Worm (Caenorhabditis elegans) whole organism, midembryonic: ENCODE data around the gene rabn-5.

Experiments
- T22C8.4 ChIP-seq: fragments of 200-800 bp; sonication (Bioruptor generic); IDR thresholded peaks from 2 replicates; pipeline ENCODE4 v1.3.6; 2022; ENCODE audit warnings: missing genetic modification characterization, missing compliant biosample characterization
- cog-1 ChIP-seq: sonication (generic microtip); optimal IDR thresholded peaks from 2 replicates; lab custom pipeline; 2016; ENCODE audit warnings: missing genetic modification characterization, missing compliant biosample characterization
- flt-1 ChIP-seq: fragments of 200-800 bp; sonication (Bioruptor generic); IDR thresholded peaks from 2 replicates; pipeline ENCODE4 v1.3.6; 2022; ENCODE audit warnings: missing genetic modification characterization, missing compliant biosample characterization
- klf-2 ChIP-seq: fragments of 200-800 bp; sonication (Bioruptor generic); conservative IDR thresholded peaks from 2 replicates; pipeline ENCODE4 v1.3.6; 2022; ENCODE audit warnings: missing genetic modification reagents, missing genetic modification characterization, missing compliant biosample characterization
- med-1 ChIP-seq: sonication (generic microtip); optimal IDR thresholded peaks from 2 replicates; lab custom pipeline; 2017; ENCODE audit warnings: missing genetic modification characterization, mild to moderate bottlenecking, missing compliant biosample characterization, antibody characterized with exemption, missing genetic modification reagents; ENCODE audit not compliant: insufficient read depth
- ref-1 ChIP-seq: fragments of 200-800 bp; sonication (Bioruptor generic); conservative IDR thresholded peaks from 2 replicates; pipeline ENCODE4 v1.3.6; 2022; ENCODE audit warnings: missing genetic modification reagents, missing genetic modification characterization, missing compliant biosample characterization
- tab-1 ChIP-seq: fragments of 200-800 bp; sonication (Bioruptor generic); IDR thresholded peaks from 2 replicates; pipeline ENCODE4 v1.3.6; 2022; ENCODE audit warnings: missing genetic modification characterization, missing compliant biosample characterization
- ztf-23 ChIP-seq: fragments of 200-800 bp; sonication (Bioruptor generic); IDR thresholded peaks from 2 replicates; pipeline ENCODE4 v1.3.6; 2022; ENCODE audit warnings: missing genetic modification reagents, missing genetic modification characterization, missing compliant biosample characterization
- ztf-29 ChIP-seq: fragments of 200-800 bp; sonication (Bioruptor generic); IDR thresholded peaks from 2 replicates; pipeline ENCODE4 v1.3.6; 2022; ENCODE audit warnings: missing genetic modification reagents, missing genetic modification characterization, missing compliant biosample characterization

The rabn-5 gene

DNA sequence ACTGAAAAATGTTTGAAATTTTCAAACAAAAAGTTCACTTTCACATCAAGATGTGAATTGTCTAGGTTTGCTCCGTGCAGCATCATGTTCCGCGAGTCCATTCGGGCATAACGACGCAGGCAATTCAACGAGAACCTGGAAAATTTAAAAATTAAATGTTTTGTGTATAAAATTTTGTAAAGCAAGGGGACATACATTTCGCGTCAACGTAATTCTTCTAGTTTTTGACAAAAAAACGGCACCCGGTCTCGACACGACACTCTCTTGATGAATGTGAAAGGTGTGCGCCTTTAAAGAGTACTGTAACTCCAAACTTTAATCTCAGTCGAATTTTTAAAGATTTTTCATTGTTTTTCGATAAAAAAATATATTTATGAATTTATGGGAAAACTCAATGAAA, 30.3 kb upstream of the rabn-5 start, which contains the start of gene R12B2.6:
Gene R12B2.6 (minus strand): TSS at position 101 of the 400 bp plus-strand sequence.
- TF ChIP-seq tab-1 (GFP tag; lab: Robert Waterston, UW) (no peak), med-1 (no peak), ref-1 (no peak), T22C8.4 (GFP tag; lab: Robert Waterston, UW) (no peak), ztf-23 (GFP tag; lab: Robert Waterston, UW) (no peak), ztf-29 (GFP tag; lab: Robert Waterston, UW) (no peak), klf-2 (GFP tag; lab: Robert Waterston, UW) (no peak), flt-1 (GFP tag; lab: Robert Waterston, UW) (no peak), cog-1 (tag; lab: Kevin White, UChicago) (no peak)

DNA sequence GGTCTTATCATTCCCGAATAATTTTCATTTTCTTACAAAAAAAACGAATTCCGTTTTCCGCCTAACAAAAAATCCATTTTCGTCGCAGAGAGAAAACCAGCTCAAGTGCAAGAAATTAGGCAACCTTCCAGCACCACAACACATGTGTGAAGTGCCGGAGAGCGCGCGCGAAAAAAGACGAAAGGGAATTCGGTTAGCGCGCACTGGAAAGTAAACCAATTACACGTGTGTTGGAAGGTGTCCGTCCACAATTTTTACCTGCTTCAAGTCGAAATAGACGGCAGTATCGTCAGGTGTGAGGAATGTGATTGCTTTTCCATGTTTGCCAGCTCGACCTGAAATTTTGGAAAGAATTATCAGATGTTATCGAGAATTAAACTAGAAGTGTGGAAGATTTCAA, 29.7 kb upstream of the rabn-5 start:
- TF ChIP-seq klf-2 (GFP tag; lab: Robert Waterston, UW) = no peak
- TF ChIP-seq tab-1 (GFP tag; lab: Robert Waterston, UW) = no peak
- no peak for TF ChIP-seq T22C8.4 (GFP tag; lab: Robert Waterston, UW)
- TF ChIP-seq ref-1 = no peak
- TF ChIP-seq cog-1 (tag; lab: Kevin White, UChicago) = no peak
- no peak for TF ChIP-seq ztf-29 (GFP tag; lab: Robert Waterston, UW)
- no peak for TF ChIP-seq med-1
- TF ChIP-seq ztf-23 (GFP tag; lab: Robert Waterston, UW) = no peak
- TF ChIP-seq flt-1 (GFP tag; lab: Robert Waterston, UW) = no peak

DNA sequence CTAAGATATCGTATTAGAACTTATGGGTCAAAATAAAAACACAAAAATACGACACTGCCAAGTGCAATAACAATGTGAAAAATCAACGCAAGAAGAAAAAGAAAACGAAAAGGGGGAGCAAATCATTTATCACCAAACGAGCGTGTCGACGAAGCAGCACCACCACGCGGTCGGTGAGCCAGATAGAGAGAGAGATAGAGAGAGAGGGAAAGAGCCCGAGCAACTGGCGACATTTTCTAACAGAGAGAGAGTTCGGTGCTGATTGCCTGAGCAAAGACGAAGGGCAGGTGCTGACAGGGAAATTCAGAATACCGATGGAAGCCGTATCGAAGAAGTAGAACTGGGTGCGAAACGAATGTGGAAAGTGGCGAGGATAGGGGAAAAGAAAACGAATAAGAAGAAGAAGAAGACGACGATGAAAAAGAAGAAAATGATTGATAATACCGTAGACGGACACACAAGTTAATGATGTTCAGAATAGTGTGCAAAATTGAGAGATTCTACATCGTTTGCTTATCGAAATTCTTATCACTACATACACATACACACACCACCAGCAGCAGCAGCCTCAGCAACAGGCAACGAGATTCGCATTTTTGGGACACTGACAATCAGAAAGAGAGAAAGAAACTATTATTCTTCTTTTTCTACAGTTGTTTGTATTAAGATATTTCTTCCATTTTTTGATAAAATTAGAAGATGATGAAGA, 29.0 kb upstream of the rabn-5 start:
- TF ChIP-seq flt-1 (GFP tag; lab: Robert Waterston, UW) (no peak), ztf-23 (GFP tag; lab: Robert Waterston, UW) (0 out of 2 replicates have a peak, but pooled peaks have one; percentile 22), ztf-29 (GFP tag; lab: Robert Waterston, UW) (no peak), tab-1 (GFP tag; lab: Robert Waterston, UW) (no peak), med-1 (no peak), T22C8.4 (GFP tag; lab: Robert Waterston, UW) (no peak)

DNA sequence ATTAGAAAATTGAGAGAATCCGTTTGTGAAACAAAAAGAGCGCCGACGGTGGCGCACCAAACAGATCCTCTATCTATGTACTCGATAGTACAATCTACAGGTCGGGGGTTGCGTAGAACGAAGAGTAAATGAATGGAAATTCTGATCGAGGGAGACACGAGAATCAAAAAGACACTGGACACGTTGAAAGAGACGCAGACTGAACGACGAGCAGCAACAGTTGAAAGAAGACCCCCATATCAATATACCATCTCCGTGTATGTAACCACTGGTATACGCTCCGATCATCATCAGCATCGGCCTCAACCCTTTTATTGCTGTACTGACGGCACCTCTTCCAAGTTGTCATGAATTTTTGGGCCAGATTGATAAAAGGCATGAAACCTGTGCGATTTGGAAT, 28.1 kb upstream of the rabn-5 start:
- no peak for TF ChIP-seq ztf-29 (GFP tag; lab: Robert Waterston, UW)
- TF ChIP-seq klf-2 (GFP tag; lab: Robert Waterston, UW) = no peak
- no peak for TF ChIP-seq flt-1 (GFP tag; lab: Robert Waterston, UW)
- TF ChIP-seq ztf-23 (GFP tag; lab: Robert Waterston, UW) = no peak
- no peak for TF ChIP-seq cog-1 (tag; lab: Kevin White, UChicago)
- no peak for TF ChIP-seq T22C8.4 (GFP tag; lab: Robert Waterston, UW)
- TF ChIP-seq med-1 = no peak
- TF ChIP-seq ref-1 = no peak
- no peak for TF ChIP-seq tab-1 (GFP tag; lab: Robert Waterston, UW)

DNA sequence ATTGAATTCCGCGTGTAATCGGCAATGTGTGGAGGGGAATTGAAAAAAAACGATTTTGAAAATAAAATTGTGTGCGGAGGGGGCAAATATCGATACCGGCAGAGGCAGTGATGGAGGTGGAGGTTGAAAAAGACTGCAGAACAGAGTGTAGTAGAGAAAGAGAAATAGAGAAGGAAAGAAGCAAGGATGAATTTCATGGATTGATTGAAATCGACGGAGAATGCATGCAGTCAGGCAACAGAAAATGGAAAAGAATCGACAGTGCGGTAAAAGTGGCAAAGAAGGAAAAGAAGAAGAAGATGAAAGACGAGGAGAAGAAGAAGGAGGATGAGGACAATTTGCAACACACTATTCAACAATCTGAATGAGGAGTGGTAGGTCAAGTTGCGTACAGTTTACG, 27.5 kb upstream of the rabn-5 start, which contains the start of gene W04D12.1:
Gene W04D12.1 (plus strand): TSS at position 111 of the 400 bp plus-strand sequence.
- TF ChIP-seq cog-1 (tag; lab: Kevin White, UChicago) = no peak

DNA sequence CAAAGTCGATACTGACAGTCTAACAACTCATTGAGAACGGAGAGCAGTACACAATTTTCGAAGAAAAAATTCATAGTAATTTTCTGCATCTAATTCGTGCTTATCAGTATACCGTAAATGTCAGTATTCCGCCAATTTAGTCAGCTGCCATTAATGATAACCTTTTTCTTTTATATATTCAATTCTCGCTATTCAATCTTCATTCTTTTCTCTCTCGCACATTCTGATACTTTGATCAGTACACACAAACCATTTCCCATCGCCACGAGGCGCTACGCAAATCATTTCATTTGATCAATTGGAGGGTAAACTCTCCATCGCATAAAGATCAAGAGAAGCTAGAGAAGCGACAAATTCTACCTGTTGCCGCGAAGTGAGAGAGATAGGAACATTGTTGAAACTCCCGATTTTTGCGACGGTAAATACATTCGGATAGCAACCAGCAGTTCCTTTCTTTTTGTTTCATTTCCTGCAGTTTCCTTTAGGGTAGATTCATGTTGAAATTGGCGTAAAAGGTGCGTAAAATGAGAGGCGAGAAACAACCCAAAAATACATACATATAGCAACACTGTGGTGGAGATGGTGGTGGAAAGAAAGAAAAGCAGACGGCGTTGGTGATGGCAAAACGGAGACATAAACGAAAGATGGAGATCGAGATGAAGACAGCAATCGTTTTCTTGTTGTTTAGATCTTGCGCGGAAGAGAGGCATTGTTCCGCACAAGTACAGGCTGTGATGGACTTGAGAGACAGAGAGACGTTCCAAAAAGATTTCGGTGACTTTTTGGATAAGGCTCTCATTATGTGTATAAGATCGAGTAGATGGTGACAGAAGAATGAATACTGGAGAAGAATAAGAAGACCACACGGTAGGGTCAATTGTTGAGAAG, 25.9 kb upstream of the rabn-5 start:
- TF ChIP-seq ztf-23 (GFP tag; lab: Robert Waterston, UW) (no peak), T22C8.4 (GFP tag; lab: Robert Waterston, UW) (no peak), klf-2 (GFP tag; lab: Robert Waterston, UW) (no peak), tab-1 (GFP tag; lab: Robert Waterston, UW) (no peak), med-1 (no peak), cog-1 (tag; lab: Kevin White, UChicago) (no peak), ztf-29 (GFP tag; lab: Robert Waterston, UW) (no peak), ref-1 (no peak), flt-1 (GFP tag; lab: Robert Waterston, UW) (no peak)

DNA sequence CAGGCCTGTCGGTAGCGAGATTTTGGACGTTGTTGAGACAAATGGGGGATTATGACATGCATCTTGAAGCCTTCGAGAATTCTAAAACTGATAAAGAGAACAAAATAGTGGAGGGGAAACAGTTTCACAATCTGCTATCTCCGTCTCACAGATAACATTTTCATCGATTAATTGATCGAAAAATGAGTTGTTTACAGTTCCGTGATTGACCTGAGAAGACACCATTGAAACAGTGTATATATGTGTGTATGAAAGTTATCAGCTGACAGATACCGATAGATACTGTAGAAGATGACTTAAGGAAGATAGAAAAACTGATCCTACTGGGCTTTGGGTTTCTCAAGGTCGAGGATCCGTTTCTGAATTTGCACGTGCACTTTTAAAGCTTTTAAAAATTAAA, 25.2 kb upstream of the rabn-5 start:
- TF ChIP-seq T22C8.4 (GFP tag; lab: Robert Waterston, UW) (no peak), tab-1 (GFP tag; lab: Robert Waterston, UW) (no peak), med-1 (no peak), ref-1 (no peak), ztf-29 (GFP tag; lab: Robert Waterston, UW) (no peak), cog-1 (tag; lab: Kevin White, UChicago) (no peak), ztf-23 (GFP tag; lab: Robert Waterston, UW) (no peak), flt-1 (GFP tag; lab: Robert Waterston, UW) (no peak), klf-2 (GFP tag; lab: Robert Waterston, UW) (no peak)

DNA sequence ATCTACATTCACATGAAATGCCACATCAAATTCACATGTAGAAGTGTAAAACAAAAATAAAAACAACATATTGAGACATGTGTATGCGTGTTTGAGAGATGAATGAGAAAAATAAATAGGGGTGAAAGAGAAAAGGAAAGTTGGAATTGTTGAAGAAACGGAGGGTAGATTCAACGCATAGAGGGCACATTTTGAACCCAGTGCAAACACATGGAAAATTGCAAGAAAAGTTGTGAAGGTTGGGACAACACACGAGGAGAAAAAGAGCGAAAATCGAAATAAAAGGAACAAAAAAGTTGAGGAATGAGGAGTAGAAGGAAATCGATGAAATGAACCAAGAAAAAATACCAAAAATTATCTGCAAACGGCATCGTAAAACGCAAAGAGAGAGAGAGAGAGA, 24.8 kb upstream of the rabn-5 start:
- TF ChIP-seq ztf-23 (GFP tag; lab: Robert Waterston, UW) (no peak), cog-1 (tag; lab: Kevin White, UChicago) (no peak), ztf-29 (GFP tag; lab: Robert Waterston, UW) (no peak), T22C8.4 (GFP tag; lab: Robert Waterston, UW) (no peak), tab-1 (GFP tag; lab: Robert Waterston, UW) (no peak), klf-2 (GFP tag; lab: Robert Waterston, UW) (no peak), flt-1 (GFP tag; lab: Robert Waterston, UW) (no peak), ref-1 (no peak)

DNA sequence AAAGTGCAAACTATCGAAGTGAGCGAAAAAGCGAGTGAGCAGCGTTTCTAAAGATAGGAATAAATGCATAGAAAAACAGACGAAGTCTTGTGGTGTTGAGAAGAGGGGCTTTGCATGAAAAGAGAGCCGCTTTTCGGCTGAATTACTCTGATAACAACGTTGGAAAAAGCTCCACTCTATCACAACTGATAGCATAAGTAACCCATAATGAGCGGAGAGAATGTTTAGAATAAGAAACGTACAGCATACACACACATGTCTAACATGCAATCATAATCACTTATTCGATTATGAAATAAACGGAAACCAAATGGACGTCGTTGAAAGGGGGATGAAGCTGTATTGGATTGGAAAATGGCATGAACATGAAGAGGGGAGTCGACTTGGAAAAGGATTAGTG, 24.1 kb upstream of the rabn-5 start:
- no peak for TF ChIP-seq ztf-29 (GFP tag; lab: Robert Waterston, UW)
- no peak for TF ChIP-seq ref-1
- TF ChIP-seq T22C8.4 (GFP tag; lab: Robert Waterston, UW) = no peak
- no peak for TF ChIP-seq tab-1 (GFP tag; lab: Robert Waterston, UW)
- no peak for TF ChIP-seq ztf-23 (GFP tag; lab: Robert Waterston, UW)
- TF ChIP-seq klf-2 (GFP tag; lab: Robert Waterston, UW) = no peak
- TF ChIP-seq cog-1 (tag; lab: Kevin White, UChicago) = no peak
- no peak for TF ChIP-seq flt-1 (GFP tag; lab: Robert Waterston, UW)
- TF ChIP-seq med-1 = no peak
